Worm (Caenorhabditis elegans) whole organism, young adult: ENCODE results near the gene ifas-3.

Experiments
- Y67H2A.10 ChIP-seq: fragments of 200-800 bp; sonication (Bioruptor generic); conservative IDR thresholded peaks from 2 replicates; pipeline ENCODE4 v1.3.6; 2022; ENCODE audit warnings: missing genetic modification reagents, missing genetic modification characterization, missing compliant biosample characterization
- let-607 ChIP-seq, 2 experiments: fragments of 200-800 bp in 1 of 2; sonication (Bioruptor generic) in 1 of 2; sonication (generic microtip) in 1 of 2; optimal IDR thresholded peaks; 2 replicates each; lab custom pipeline; 2016 to 2018; ENCODE audit warnings: mild to moderate bottlenecking in 2 of 2, missing compliant biosample characterization in 2 of 2, missing genetic modification characterization in 2 of 2, moderate library complexity in 2 of 2, missing genotype in 1 of 2
- lin-54 ChIP-seq: fragments of 200-800 bp; sonication (Bioruptor generic); optimal IDR thresholded peaks from 2 replicates; lab custom pipeline; 2018; ENCODE audit warnings: mild to moderate bottlenecking, missing genetic modification characterization, missing compliant biosample characterization
- lsy-27 ChIP-seq: sonication (generic microtip); optimal IDR thresholded peaks from 2 replicates; lab custom pipeline; 2017; ENCODE audit warnings: missing genetic modification characterization, mild to moderate bottlenecking, missing compliant biosample characterization, antibody characterized with exemption, missing genotype, borderline replicate concordance; ENCODE audit not compliant: insufficient read depth
- unc-62 ChIP-seq: fragments of 150-350 bp; optimal IDR thresholded peaks from 2 replicates; lab custom pipeline; 2014; ENCODE audit warnings: missing biosample characterization, missing genetic modification reagents, missing genetic modification characterization

DNA sequence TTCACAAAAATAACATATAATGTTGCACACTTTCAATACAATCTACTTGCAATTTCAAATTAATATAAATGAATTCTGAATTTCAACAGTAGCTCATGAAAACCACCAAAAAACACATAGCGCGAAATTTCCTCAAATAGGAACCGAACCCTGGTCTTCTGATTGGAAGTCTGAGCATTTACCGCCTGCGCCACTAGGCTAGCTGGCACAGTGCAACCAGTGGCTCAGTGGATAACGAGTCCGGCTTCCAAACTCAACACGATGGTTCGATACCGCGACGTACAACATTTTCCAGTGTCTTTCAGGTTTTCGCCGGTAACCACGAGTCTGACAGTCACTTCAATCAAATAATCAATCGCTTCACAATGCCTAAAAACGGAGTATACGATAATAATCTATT, 3.0 kb upstream of the ifas-3 start:
- no peak for TF ChIP-seq Y67H2A.10 (GFP tag; lab: Robert Waterston, UW)
- TF ChIP-seq let-607 (tag; optimal IDR thresholded peaks at IDR 0.05; lab: Kevin White, UChicago) = no peak
- TF ChIP-seq unc-62 (GFP tag; lab: Kevin White, UChicago) = no peak
- TF ChIP-seq lsy-27 (tag; lab: Kevin White, UChicago) = no peak
- TF ChIP-seq lin-54 (GFP tag; lab: Kevin White, UChicago) = no peak
